Worm (Caenorhabditis elegans): Measurements from ENCODE around the gene T07H3.8.

The T07H3.8 gene

DNA sequence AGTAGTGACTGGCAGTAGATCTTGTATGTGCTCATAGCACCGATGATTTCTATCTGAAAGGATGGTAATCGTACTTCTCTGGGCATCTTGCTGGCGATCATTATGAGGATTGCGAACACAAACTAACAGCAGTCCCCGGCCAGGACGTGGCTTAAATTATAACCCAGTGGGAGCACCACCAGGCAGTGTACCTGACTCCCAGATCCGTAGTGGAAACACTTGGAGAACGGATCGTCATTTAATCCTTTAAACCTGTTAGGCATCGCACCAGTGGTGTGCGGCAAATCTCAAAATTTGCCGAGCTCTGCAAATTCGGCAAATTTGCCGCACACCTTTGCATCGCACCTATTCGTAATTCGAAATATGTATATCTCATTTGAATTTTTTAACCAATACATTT is 18.8 kb upstream of the T07H3.8 start, which contains the start of gene K05F6.8:
Gene K05F6.8 (minus strand): TSS at position 101 of the 400 bp plus-strand sequence.
- TF ChIP-seq B0019.2 (GFP tag; conservative IDR thresholded peaks at IDR 0.05), result no peak
- no peak for TF ChIP-seq tlf-1 (GFP tag; optimal IDR thresholded peaks at IDR 0.05)
- no peak for TF ChIP-seq F52B5.7 (tag; optimal IDR thresholded peaks at IDR 0.05)
- no peak for TF ChIP-seq egl-18 (GFP tag; IDR thresholded peaks at IDR 0.05)
- no peak for TF ChIP-seq lsy-27 (tag; optimal IDR thresholded peaks at IDR 0.05; ENCODE audit: borderline replicate concordance, insufficient read depth)
- TF ChIP-seq Y53G8AR.9 (GFP tag; conservative IDR thresholded peaks at IDR 0.05), result no peak
- no peak for TF ChIP-seq ceh-79 (tag; optimal IDR thresholded peaks at IDR 0.05)
- no peak for TF ChIP-seq ceh-58 (GFP tag; IDR thresholded peaks at IDR 0.05)
- no peak for TF ChIP-seq snpc-1.1 (tag; optimal IDR thresholded peaks at IDR 0.05; ENCODE audit: insufficient read depth)
- TF ChIP-seq F55B11.4 (tag; optimal IDR thresholded peaks at IDR 0.05; ENCODE audit: borderline replicate concordance, insufficient read depth), result no peak
- TF ChIP-seq egl-44 (GFP tag; IDR thresholded peaks at IDR 0.05), result no peak

- TF ChIP-seq hmg-20 (GFP tag; IDR thresholded peaks at IDR 0.05) (no peak), F52B5.7 (tag; optimal IDR thresholded peaks at IDR 0.05) (no peak), lin-40 (tag; optimal IDR thresholded peaks at IDR 0.05) (no peak), T26A5.8 (tag; optimal IDR thresholded peaks at IDR 0.05) (no peak), madf-6 (GFP tag; IDR thresholded peaks at IDR 0.05) (no peak), F10E7.11 (tag; optimal IDR thresholded peaks at IDR 0.05) (no peak), ztf-25 (GFP tag; IDR thresholded peaks at IDR 0.05) (no peak), ztf-18 (tag; optimal IDR thresholded peaks at IDR 0.05) (no peak), mxl-1 (tag; optimal IDR thresholded peaks at IDR 0.05) (no peak), atf-7 (tag; optimal IDR thresholded peaks at IDR 0.05) (no peak)
These were observed 18.2 kb upstream of the T07H3.8 start, which contains the start of gene fbxb-49 for ce11 chrII:1568214-1568613. fbxb-49 (plus strand) TSS chrII:1568514.

DNA sequence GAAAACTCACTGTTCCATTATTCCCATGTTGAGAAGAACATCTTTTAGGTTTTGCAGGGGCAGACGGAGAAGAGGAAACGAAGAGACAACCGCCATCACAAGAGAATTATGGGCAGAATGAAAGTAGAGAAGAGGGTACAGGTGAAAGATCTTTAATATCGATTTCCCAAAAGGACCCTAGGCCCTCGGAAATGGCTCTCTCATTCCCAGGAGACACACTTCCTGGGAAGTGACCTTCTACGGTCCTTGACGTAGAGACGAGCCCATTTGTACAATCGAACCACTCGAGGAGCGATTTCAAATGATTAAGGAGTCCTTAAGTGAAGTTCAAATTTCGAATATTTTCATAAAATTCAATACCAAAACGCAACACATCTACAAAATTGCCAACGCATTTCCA is 15.4 kb upstream of the T07H3.8 start, which contains the start of gene fbxb-46:
Gene fbxb-46 (minus strand): TSS at position 101 of the 400 bp plus-strand sequence.
- no peak for TF ChIP-seq F49E8.2 (tag; optimal IDR thresholded peaks at IDR 0.05; ENCODE audit: insufficient read depth)
- TF ChIP-seq nfya-1 (tag; optimal IDR thresholded peaks at IDR 0.05; ENCODE audit: borderline replicate concordance, insufficient read depth), result no peak
- TF ChIP-seq C17E4.6 (GFP tag; IDR thresholded peaks at IDR 0.05), result no peak
- TF ChIP-seq Y95B8A.8 (GFP tag; IDR thresholded peaks at IDR 0.05), result no peak
- no peak for TF ChIP-seq pbrm-1 (GFP tag; IDR thresholded peaks at IDR 0.05)
- TF ChIP-seq mes-4 (tag; optimal IDR thresholded peaks at IDR 0.05), result no peak
- no peak for TF ChIP-seq C06A6.2 (GFP tag; conservative IDR thresholded peaks at IDR 0.05)
- no peak for TF ChIP-seq F33H1.4 (GFP tag; IDR thresholded peaks at IDR 0.05)
- no peak for TF ChIP-seq nhr-90 (tag; optimal IDR thresholded peaks at IDR 0.05)
- no peak for TF ChIP-seq atf-7 (tag; optimal IDR thresholded peaks at IDR 0.05)
- no peak for TF ChIP-seq hlh-12 (tag; optimal IDR thresholded peaks at IDR 0.05)
- TF ChIP-seq F57C9.4 (tag; optimal IDR thresholded peaks at IDR 0.05), result no peak
- TF ChIP-seq bed-1 (GFP tag; IDR thresholded peaks at IDR 0.05), result no peak
- no peak for TF ChIP-seq aptf-2 (GFP tag; conservative IDR thresholded peaks at IDR 0.05)
- no peak for TF ChIP-seq sptf-2 (GFP tag; optimal IDR thresholded peaks at IDR 0.05)
- TF ChIP-seq T26A5.8 (tag; optimal IDR thresholded peaks at IDR 0.05), result no peak
- no peak for TF ChIP-seq ccch-3 (GFP tag; optimal IDR thresholded peaks at IDR 0.05)

DNA sequence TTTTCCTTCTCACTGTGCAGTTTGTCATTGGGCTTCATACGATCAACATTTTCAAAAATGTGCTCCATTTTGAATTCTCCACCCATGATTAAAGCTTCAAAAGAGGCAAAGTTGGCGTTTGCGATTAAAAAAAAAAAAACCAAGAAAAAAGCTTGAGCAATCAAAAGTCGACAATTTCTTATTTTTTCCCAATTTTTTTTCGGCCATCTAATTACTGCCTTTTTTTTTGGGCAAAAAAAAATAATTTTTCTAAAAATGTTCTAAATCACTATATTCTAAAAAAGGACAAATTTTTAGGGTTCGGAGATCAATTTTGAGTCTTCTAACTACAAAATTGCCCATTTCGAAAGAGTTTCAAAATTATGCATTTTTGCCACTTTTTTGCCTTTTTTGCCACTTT is 10.4 kb upstream of the T07H3.8 start, which contains the start of gene K05F6.10:
Gene K05F6.10 (minus strand): TSS at position 101 of the 400 bp plus-strand sequence.
- TF ChIP-seq dpl-1 (GFP tag; optimal IDR thresholded peaks at IDR 0.05), result no peak
